Worm (Caenorhabditis elegans) whole organism, midembryonic: ENCODE data around the gene taf-11.1.
A peak's percentile ranks its signal among the peaks of the same experiment; 100 is the strongest.

Source experiments
- klf-2 ChIP-seq: fragments of 200-800 bp; sonication (Bioruptor generic); conservative IDR thresholded peaks from 2 replicates; pipeline ENCODE4 v1.3.6; 2022; ENCODE audit warnings: missing genetic modification reagents, missing genetic modification characterization, missing compliant biosample characterization
- ztf-23 ChIP-seq: fragments of 200-800 bp; sonication (Bioruptor generic); IDR thresholded peaks from 2 replicates; pipeline ENCODE4 v1.3.6; 2022; ENCODE audit warnings: missing genetic modification reagents, missing genetic modification characterization, missing compliant biosample characterization

ce11 chrX:4222779-4223387 lies 32.1 kb upstream of the taf-11.1 start:
- TF ChIP-seq ztf-23 (GFP tag; lab: Robert Waterston, UW) (0 out of 2 replicates have a peak, but pooled peaks have one; percentile 45), klf-2 (GFP tag; lab: Robert Waterston, UW) (no peak)
